Fruit fly (Drosophila melanogaster) whole organism, wandering third instar larva: ENCODE results near the gene Pi4KIIalpha.

ENCODE experiments used
- Dif ChIP-seq: fragments of 200-275, 200-300 bp; sonication (Bioruptor generic); optimal IDR thresholded peaks from 2 replicates; lab custom pipeline; 2018; ENCODE audit warnings: missing biosample characterization, missing genetic modification characterization; ENCODE audit not compliant: partially characterized antibody
- usp ChIP-seq: fragments of >200 bp; optimal IDR thresholded peaks from 2 replicates; lab custom pipeline; 2017; ENCODE audit warnings: missing biosample characterization, missing genetic modification characterization

- no peak for TF ChIP-seq Dif
- TF ChIP-seq usp (GFP tag; lab: Kevin White, UChicago) = no peak
These were observed 11.9 kb downstream of the Pi4KIIalpha start for dm6 chr3R:5551593-5551992.
